Worm (Caenorhabditis elegans): ENCODE measurements around the gene Y73F4A.3.

ce11 chrIV:9020840-9021239 lies 19.5 kb downstream of the Y73F4A.3 start, which contains the start of gene C53D6.4:
- TF ChIP-seq lsy-2 (tag; optimal IDR thresholded peaks at IDR 0.05) (no peak), aly-2 (tag; optimal IDR thresholded peaks at IDR 0.05) (no peak), nhr-11 (tag; optimal IDR thresholded peaks at IDR 0.05) (no peak)
